Worm (Caenorhabditis elegans) whole organism, L4/young adult: Measurements from ENCODE around the gene C23H3.9.

Experiments used
- W03F9.2 ChIP-seq: fragments of 150-350 bp; optimal IDR thresholded peaks from 2 replicates; lab custom pipeline; 2014; ENCODE audit warnings: missing biosample characterization, missing genetic modification characterization
- dao-5 ChIP-seq: sonication (generic microtip); optimal IDR thresholded peaks from 2 replicates; lab custom pipeline; 2016; ENCODE audit warnings: missing genotype, missing genetic modification characterization, moderate library complexity, missing compliant biosample characterization
- him-1 ChIP-seq: sonication (generic microtip); optimal IDR thresholded peaks from 2 replicates; lab custom pipeline; 2016; ENCODE audit warnings: missing genotype, missing genetic modification reagents, missing genetic modification characterization, missing compliant biosample characterization

- TF ChIP-seq him-1 (tag; lab: Kevin White, UChicago) (no peak), W03F9.2 (tag; lab: Kevin White, UChicago) (no peak), dao-5 (no peak)
These were observed 47.5 kb downstream of the C23H3.9 start, which contains the start of the genes F23F1.5 and fbxc-54 for ce11 chrII:31521-31920.
